Worm (Caenorhabditis elegans): ENCODE results near the gene aldo-2.

The aldo-2 gene

DNA sequence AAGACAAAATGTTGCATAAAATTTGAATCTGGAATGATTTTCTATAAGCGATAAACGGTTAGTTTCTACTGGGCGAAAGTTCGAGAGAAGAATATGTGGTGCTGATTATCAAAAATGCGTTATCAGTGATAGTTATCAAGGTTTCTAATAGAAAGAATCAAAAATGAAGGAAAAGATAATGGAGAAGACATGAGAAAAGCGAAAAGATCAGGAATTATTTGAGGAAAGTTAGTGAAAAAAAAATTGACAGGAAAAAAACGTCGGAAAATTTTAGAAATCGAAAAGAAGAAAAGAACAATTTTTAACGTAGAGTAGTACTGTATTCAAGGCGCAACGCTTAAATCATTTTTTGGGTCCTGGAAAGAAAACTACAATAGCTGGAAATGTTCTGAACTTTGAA is 12.7 kb downstream of the aldo-2 start, which contains the start of gene dnpp-1 (continued):
- no peak for TF ChIP-seq rec-8 (tag; optimal IDR thresholded peaks at IDR 0.05)
- peak; percentile 41 for TF ChIP-seq him-1 (tag; optimal IDR thresholded peaks at IDR 0.05)
- TF ChIP-seq lsl-1 (GFP tag; optimal IDR thresholded peaks at IDR 0.05), result peak; percentile 92
- no peak for TF ChIP-seq F10E7.11 (tag; optimal IDR thresholded peaks at IDR 0.05)
- TF ChIP-seq pha-4 (tag; optimal IDR thresholded peaks at IDR 0.05), result no peak
- no peak for TF ChIP-seq tbx-9 (tag; optimal IDR thresholded peaks at IDR 0.05; ENCODE audit: borderline replicate concordance)
- TF ChIP-seq ceh-27 (GFP tag; optimal IDR thresholded peaks at IDR 0.05), result no peak
- peak; percentile 12 for TF ChIP-seq tbp1 (GFP tag; optimal IDR thresholded peaks at IDR 0.05)
- peak; percentile 68 for TF ChIP-seq xnd-1 (tag; optimal IDR thresholded peaks at IDR 0.05)
- no peak for TF ChIP-seq somi-1 (GFP tag; optimal IDR thresholded peaks at IDR 0.05)
- TF ChIP-seq madf-6 (GFP tag; IDR thresholded peaks at IDR 0.05), result peak; percentile 82
- TF ChIP-seq unc-62 (GFP tag; optimal IDR thresholded peaks at IDR 0.05), result no peak
- TF ChIP-seq madf-8 (GFP tag; conservative IDR thresholded peaks at IDR 0.05), result peak; percentile 53
- no peak for TF ChIP-seq B0019.2 (GFP tag; conservative IDR thresholded peaks at IDR 0.05)
- TF ChIP-seq ztf-25 (GFP tag; IDR thresholded peaks at IDR 0.05), result no peak
- no peak for TF ChIP-seq T07F8.4 (tag; optimal IDR thresholded peaks at IDR 0.05)
- no peak for TF ChIP-seq sptf-2 (GFP tag; optimal IDR thresholded peaks at IDR 0.05)
- TF ChIP-seq attf-3 (GFP tag; conservative IDR thresholded peaks at IDR 0.05), result no peak
- no peak for TF ChIP-seq Y53G8AR.9 (GFP tag; conservative IDR thresholded peaks at IDR 0.05)
- no peak for TF ChIP-seq C06A6.2 (GFP tag; conservative IDR thresholded peaks at IDR 0.05)
- no peak for TF ChIP-seq zfh-2 (GFP tag; conservative IDR thresholded peaks at IDR 0.05)
- TF ChIP-seq F57A8.1 (GFP tag; optimal IDR thresholded peaks at IDR 0.05), result no peak
- no peak for TF ChIP-seq Y79H2A.3 (GFP tag; conservative IDR thresholded peaks at IDR 0.05)
- TF ChIP-seq nhr-80 (tag; optimal IDR thresholded peaks at IDR 0.05), result peak; percentile 69
- TF ChIP-seq unc-130 (GFP tag; optimal IDR thresholded peaks at IDR 0.05), result no peak
- TF ChIP-seq let-526 (GFP tag; IDR thresholded peaks at IDR 0.05), result no peak
- peak; percentile 57; the same call in 1 of the 2 replicates for TF ChIP-seq ceh-91 (GFP tag; IDR thresholded peaks at IDR 0.05)
- peak; percentile 87 for TF ChIP-seq F33H1.4 (GFP tag; IDR thresholded peaks at IDR 0.05)
- no peak for TF ChIP-seq nfya-2 (GFP tag; IDR thresholded peaks at IDR 0.05)
- 0 out of 2 replicates have a peak, but pooled peaks have one; percentile 22 for TF ChIP-seq dox-1 (GFP tag; IDR thresholded peaks at IDR 0.05)

ce11 chrIII:5859008-5859407 is 17.4 kb downstream of the aldo-2 start, which contains the start of gene dpf-4:
Gene dpf-4, plus strand, starts transcription at chrIII:5859308.
- TF ChIP-seq bed-1 (GFP tag; IDR thresholded peaks at IDR 0.05) (no peak), ama-1 (optimal IDR thresholded peaks at IDR 0.05) (peak; percentile 47), ama-1 (GFP tag; optimal IDR thresholded peaks at IDR 0.05) (no peak), snpc-1.1 (tag; optimal IDR thresholded peaks at IDR 0.05; ENCODE audit: insufficient read depth) (no peak)

DNA sequence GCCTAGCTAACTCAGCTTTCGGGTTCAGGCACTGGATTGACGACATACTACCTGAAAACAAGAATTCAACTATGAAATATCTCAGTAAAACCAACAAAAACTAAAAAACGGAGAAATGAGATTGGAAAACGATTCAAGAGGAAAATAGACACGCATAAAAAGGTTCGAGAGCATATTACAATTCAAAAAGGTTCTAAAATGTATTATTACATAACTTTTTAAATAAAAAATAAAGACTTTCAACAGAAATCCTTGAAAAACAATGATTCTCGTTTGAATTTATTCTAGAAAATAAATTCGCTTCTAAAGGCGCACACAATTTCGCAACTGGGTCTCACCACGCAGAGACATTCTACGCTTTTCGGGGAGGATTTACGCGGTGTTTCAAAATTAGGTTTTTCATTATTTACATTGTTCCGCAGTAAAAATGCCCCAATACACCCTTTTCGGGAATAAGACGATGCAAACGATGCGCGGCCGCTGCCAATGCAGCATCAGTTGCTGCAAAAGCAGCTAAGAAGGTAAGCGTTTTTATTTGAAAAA is 20.7 kb downstream of the aldo-2 start, which contains the start of the genes cct-6 and alh-9:
cct-6 (minus strand) TSS at position 51 of the 543 bp plus-strand sequence.
alh-9 (plus strand) TSS at position 382 of the 543 bp plus-strand sequence.
- no peak for TF ChIP-seq nfya-1 (tag; optimal IDR thresholded peaks at IDR 0.05; ENCODE audit: borderline replicate concordance, insufficient read depth)
- no peak for TF ChIP-seq ceh-58 (GFP tag; IDR thresholded peaks at IDR 0.05)
- TF ChIP-seq K11D2.4 (GFP tag; IDR thresholded peaks at IDR 0.05), result no peak
- no peak for TF ChIP-seq ceh-100 (GFP tag; IDR thresholded peaks at IDR 0.05)
- peak; percentile 64 for TF ChIP-seq attf-5 (GFP tag; optimal IDR thresholded peaks at IDR 0.05)
- TF ChIP-seq attf-3 (GFP tag; conservative IDR thresholded peaks at IDR 0.05), result no peak
- TF ChIP-seq hsf-1 (GFP tag; IDR thresholded peaks at IDR 0.05), result peak; percentile 77
- peak; percentile 55 for TF ChIP-seq lsl-1 (GFP tag; optimal IDR thresholded peaks at IDR 0.05)
- TF ChIP-seq F10E7.11 (tag; optimal IDR thresholded peaks at IDR 0.05), result no peak
- TF ChIP-seq snpc-1.1 (tag; optimal IDR thresholded peaks at IDR 0.05; ENCODE audit: insufficient read depth), result no peak
- peak in 1 of 3 experiments; percentile 91 for TF ChIP-seq lin-35 (GFP tag; optimal IDR thresholded peaks at IDR 0.05)
- TF ChIP-seq hlh-12 (tag; optimal IDR thresholded peaks at IDR 0.05), result no peak
- no peak for TF ChIP-seq zfh-2 (GFP tag; conservative IDR thresholded peaks at IDR 0.05)
- TF ChIP-seq tlf-1 (GFP tag; optimal IDR thresholded peaks at IDR 0.05), result no peak
- no peak for TF ChIP-seq F37B4.10 (GFP tag; IDR thresholded peaks at IDR 0.05)
- no peak for TF ChIP-seq egrh-3 (GFP tag; IDR thresholded peaks at IDR 0.05)
- no peak for TF ChIP-seq D2030.7 (GFP tag; IDR thresholded peaks at IDR 0.05)
- TF ChIP-seq fkh-3 (tag; optimal IDR thresholded peaks at IDR 0.05), result no peak
- no peak for TF ChIP-seq B0019.2 (GFP tag; conservative IDR thresholded peaks at IDR 0.05)

Measured in whole organism, young adult.